Worm (Caenorhabditis elegans): ENCODE measurements around the gene kin-9.

The kin-9 gene

ce11 chrX:8432361-8432760 is at the start of gene kin-9:
Gene kin-9 (plus strand): TSS chrX:8432661.
- no peak for TF ChIP-seq grh-1 (GFP tag; IDR thresholded peaks at IDR 0.05)
- TF ChIP-seq nhr-28 (tag; optimal IDR thresholded peaks at IDR 0.05): no peak
- no peak for TF ChIP-seq rnt-1 (tag; optimal IDR thresholded peaks at IDR 0.05)
- no peak for TF ChIP-seq fkh-8 (tag; optimal IDR thresholded peaks at IDR 0.05)
- no peak for TF ChIP-seq nhr-12 (tag; optimal IDR thresholded peaks at IDR 0.05)
- TF ChIP-seq ztf-11 (tag; optimal IDR thresholded peaks at IDR 0.05): no peak
- no peak for TF ChIP-seq aha-1 (tag; optimal IDR thresholded peaks at IDR 0.05)

- peak in 2 of 6 experiments; percentile 7 to 30 for TF ChIP-seq elt-3 (tag; optimal IDR thresholded peaks at IDR 0.05)
- TF ChIP-seq ets-5 (GFP tag; IDR thresholded peaks at IDR 0.05): no peak
- TF ChIP-seq ceh-8 (GFP tag; optimal IDR thresholded peaks at IDR 0.05): no peak
- TF ChIP-seq nhr-84 (tag; optimal IDR thresholded peaks at IDR 0.05): no peak
- TF ChIP-seq nhr-71 (tag; optimal IDR thresholded peaks at IDR 0.05): no peak
- TF ChIP-seq efl-1 (optimal IDR thresholded peaks at IDR 0.05): no peak
- peak in 1 of 2 experiments; percentile 44 for TF ChIP-seq efl-1 (GFP tag; optimal IDR thresholded peaks at IDR 0.05 in 1 of 2)
- TF ChIP-seq nhr-20 (tag; optimal IDR thresholded peaks at IDR 0.05): peak; percentile 8
- no peak for TF ChIP-seq aly-2 (tag; optimal IDR thresholded peaks at IDR 0.05)
- TF ChIP-seq nhr-85 (tag): peak; percentile 80
- peak; percentile 24 for TF ChIP-seq snu-23 (GFP tag; optimal IDR thresholded peaks at IDR 0.05)
- TF ChIP-seq mep-1 (tag; optimal IDR thresholded peaks at IDR 0.05): peak; percentile 35
- peak; percentile 61 for TF ChIP-seq blmp-1 (tag; optimal IDR thresholded peaks at IDR 0.05)
- TF ChIP-seq lin-15B (tag; optimal IDR thresholded peaks at IDR 0.05): no peak
- TF ChIP-seq tbx-2 (tag; optimal IDR thresholded peaks at IDR 0.05): no peak
- peak; percentile 22 for TF ChIP-seq lin-14 (GFP tag; optimal IDR thresholded peaks at IDR 0.05)
- TF ChIP-seq nhr-28 (tag; optimal IDR thresholded peaks at IDR 0.05): no peak
Measured at ce11 chrX:8384642-8385181, 47.7 kb upstream of the kin-9 start, which contains the start of gene F41D9.2. Gene F41D9.2 (minus strand): TSS chrX:8384945.

- TF ChIP-seq vab-15 (tag; optimal IDR thresholded peaks at IDR 0.05): no peak
- peak; percentile 65 for TF ChIP-seq nhr-20 (tag; optimal IDR thresholded peaks at IDR 0.05)
- no peak for TF ChIP-seq unc-98 (GFP tag; IDR thresholded peaks at IDR 0.05)
- peak; percentile 18 for TF ChIP-seq blmp-1 (tag; optimal IDR thresholded peaks at IDR 0.05)
- TF ChIP-seq unc-86 (tag; optimal IDR thresholded peaks at IDR 0.05): peak; percentile 13
- TF ChIP-seq mdl-1 (tag; optimal IDR thresholded peaks at IDR 0.05): peak in 1 of 2 experiments; percentile 67
- peak; percentile 51 for TF ChIP-seq fos-1 (tag; optimal IDR thresholded peaks at IDR 0.05)
- TF ChIP-seq lin-14 (GFP tag; optimal IDR thresholded peaks at IDR 0.05): peak; percentile 62
- no peak for TF ChIP-seq unc-30 (tag; optimal IDR thresholded peaks at IDR 0.05)
- TF ChIP-seq efl-1 (optimal IDR thresholded peaks at IDR 0.05): no peak
- TF ChIP-seq efl-1 (GFP tag; optimal IDR thresholded peaks at IDR 0.05 in 1 of 2): peak in 1 of 2 experiments; percentile 77
- peak; percentile 47 for TF ChIP-seq skn-1 (tag; optimal IDR thresholded peaks at IDR 0.05)
- peak; percentile 70 for TF ChIP-seq mep-1 (tag; optimal IDR thresholded peaks at IDR 0.05)
- TF ChIP-seq zip-4 (GFP tag; optimal IDR thresholded peaks at IDR 0.05): peak; percentile 26
- TF ChIP-seq nhr-90 (tag; optimal IDR thresholded peaks at IDR 0.05; ENCODE audit: poor library complexity): peak; percentile 59
- TF ChIP-seq sox-4 (tag; optimal IDR thresholded peaks at IDR 0.05): peak; percentile 11
- TF ChIP-seq snu-23 (GFP tag; optimal IDR thresholded peaks at IDR 0.05): peak; percentile 80
- TF ChIP-seq swsn-7 (tag; optimal IDR thresholded peaks at IDR 0.05): peak; percentile 64
- peak; percentile 63 for TF ChIP-seq rnt-1 (tag; optimal IDR thresholded peaks at IDR 0.05)
- peak in 1 of 2 experiments; percentile 49 for TF ChIP-seq lin-35 (GFP tag; optimal IDR thresholded peaks at IDR 0.05)
- peak; percentile 25 for TF ChIP-seq C16A3.4 (tag; optimal IDR thresholded peaks at IDR 0.05)
- TF ChIP-seq sup-37 (GFP tag; optimal IDR thresholded peaks at IDR 0.05): no peak
- TF ChIP-seq ceh-82 (tag; optimal IDR thresholded peaks at IDR 0.05): peak; percentile 15 to 35 (median 34)
- peak; percentile 37 for TF ChIP-seq jun-1 (tag; optimal IDR thresholded peaks at IDR 0.05)
- peak; percentile 49 to 57 for TF ChIP-seq lsy-2 (tag; optimal IDR thresholded peaks at IDR 0.05)
- peak; percentile 59 for TF ChIP-seq tbx-2 (tag; optimal IDR thresholded peaks at IDR 0.05)
- peak; percentile 40 for TF ChIP-seq egl-13 (tag; optimal IDR thresholded peaks at IDR 0.05)
- no peak for TF ChIP-seq ces-1 (GFP tag; optimal IDR thresholded peaks at IDR 0.05)
- TF ChIP-seq nhr-47 (tag; optimal IDR thresholded peaks at IDR 0.05): peak; percentile 70
- no peak for TF ChIP-seq pax-3 (tag; optimal IDR thresholded peaks at IDR 0.05)
- TF ChIP-seq nhr-19 (GFP tag; conservative IDR thresholded peaks at IDR 0.05): peak; percentile 56; the same call in 1 of the 2 replicates
- peak; percentile 55 for TF ChIP-seq xbp-1 (tag; optimal IDR thresholded peaks at IDR 0.05)
- no peak for TF ChIP-seq nhr-84 (tag; optimal IDR thresholded peaks at IDR 0.05)
Measured at ce11 chrX:8386068-8386851, 46.2 kb upstream of the kin-9 start.

Measured in whole organism, L1 larva.